Fruit fly (Drosophila melanogaster): ENCODE measurements around the gene CG34178.

The CG34178 gene

dm6 chr2L:4448582-4449016, 14.9 kb downstream of the CG34178 start, which contains the start of gene MFS18 (continued):
- TF ChIP-seq CG1603 (tag; optimal IDR thresholded peaks at IDR 0.05) (peak; percentile 91), Oaz (GFP tag; IDR thresholded peaks at IDR 0.05) (peak; percentile 97), Ssrp (tag; optimal IDR thresholded peaks at IDR 0.05) (peak; percentile 93), sr (GFP tag; IDR thresholded peaks at IDR 0.05) (peak; percentile 95), dati (GFP tag; IDR thresholded peaks at IDR 0.05) (peak; percentile 97), ham (GFP tag; IDR thresholded peaks at IDR 0.05) (peak; percentile 93), CG17802 (tag; optimal IDR thresholded peaks at IDR 0.05) (peak; percentile 92), CG13287 (GFP tag; IDR thresholded peaks at IDR 0.05; ENCODE audit: partially characterized antibody) (peak; percentile 67), HLHmδ (GFP tag; optimal IDR thresholded peaks at IDR 0.05) (no peak), cato (GFP tag; optimal IDR thresholded peaks at IDR 0.05; ENCODE audit: borderline replicate concordance) (peak; percentile 91), bsh (GFP tag; optimal IDR thresholded peaks at IDR 0.05) (peak; percentile 67 to 97), CG12299 (tag; optimal IDR thresholded peaks at IDR 0.05) (peak; percentile 92), Fer2 (tag; optimal IDR thresholded peaks at IDR 0.05) (peak; percentile 96), TFAM (GFP tag; optimal IDR thresholded peaks at IDR 0.05) (peak; percentile 94), ATbp (GFP tag; optimal IDR thresholded peaks at IDR 0.05) (peak; percentile 93), CG12155 (GFP tag; optimal IDR thresholded peaks at IDR 0.05) (peak; percentile 94), jigr1 (GFP tag; IDR thresholded peaks at IDR 0.05) (peak; percentile 98), CG8388 (GFP tag; optimal IDR thresholded peaks at IDR 0.05) (peak; percentile 96), sisA (GFP tag; IDR thresholded peaks at IDR 0.05) (peak; percentile 99), CG15073 (GFP tag; optimal IDR thresholded peaks at IDR 0.05) (peak; percentile 80), pzg (GFP tag; optimal IDR thresholded peaks at IDR 0.05) (peak; percentile 45), CG7357 (GFP tag; IDR thresholded peaks at IDR 0.05) (peak; percentile 96), pan (optimal IDR thresholded peaks at IDR 0.05) (no peak), pan (GFP tag; optimal IDR thresholded peaks at IDR 0.05 in 1 of 2, IDR thresholded peaks at IDR 0.05 in 1 of 2) (peak in 1 of 2 experiments; percentile 100), CG11723 (GFP tag; optimal IDR thresholded peaks at IDR 0.05) (peak; percentile 89), CG18011 (GFP tag; optimal IDR thresholded peaks at IDR 0.05) (peak; percentile 85), fd96Cb (tag; optimal IDR thresholded peaks at IDR 0.05) (peak; percentile 100), Ada2b (GFP tag; IDR thresholded peaks at IDR 0.05) (peak; percentile 98), CG30431 (GFP tag; optimal IDR thresholded peaks at IDR 0.05) (peak; percentile 94), CG18476 (GFP tag; optimal IDR thresholded peaks at IDR 0.05) (peak; percentile 95), CG8290 (GFP tag; optimal IDR thresholded peaks at IDR 0.05) (peak; percentile 97), CG8290 (tag; optimal IDR thresholded peaks at IDR 0.05) (peak; percentile 20 to 78), zfh2 (GFP tag; optimal IDR thresholded peaks at IDR 0.05) (peak; percentile 84), CG15479 (GFP tag; optimal IDR thresholded peaks at IDR 0.05) (peak; percentile 2), da (GFP tag; optimal IDR thresholded peaks at IDR 0.05) (peak; percentile 55), lmd (GFP tag; IDR thresholded peaks at IDR 0.05) (peak; percentile 98), Camta (GFP tag; optimal IDR thresholded peaks at IDR 0.05) (peak; percentile 97), Sin3A (optimal IDR thresholded peaks at IDR 0.05) (no peak), CG9727 (GFP tag; optimal IDR thresholded peaks at IDR 0.05) (peak; percentile 99), CG32772 (GFP tag; IDR thresholded peaks at IDR 0.05) (peak; percentile 99), pb (GFP tag; optimal IDR thresholded peaks at IDR 0.05) (peak; percentile 88), CG3407 (GFP tag; optimal IDR thresholded peaks at IDR 0.05) (peak; percentile 90), Fer1 (GFP tag; optimal IDR thresholded peaks at IDR 0.05) (peak; percentile 98), CG11093 (GFP tag; IDR thresholded peaks at IDR 0.05) (peak; percentile 98), pnt (GFP tag; optimal IDR thresholded peaks at IDR 0.05) (peak; percentile 66), psq (GFP tag; optimal IDR thresholded peaks at IDR 0.05) (peak; percentile 91), CG13624 (GFP tag; optimal IDR thresholded peaks at IDR 0.05) (peak; percentile 85), gce (GFP tag; IDR thresholded peaks at IDR 0.05) (peak; percentile 98), Dip3 (GFP tag; optimal IDR thresholded peaks at IDR 0.05) (peak; percentile 82), Sox102F (GFP tag; optimal IDR thresholded peaks at IDR 0.05) (peak; percentile 97), knrl (GFP tag; IDR thresholded peaks at IDR 0.05; ENCODE audit: partially characterized antibody) (no peak; the same call in 2 of the 3 replicates)
